Worm (Caenorhabditis elegans) whole organism, young adult: ENCODE results near the gene D1014.7.

Source experiments
- Y53F4B.3 ChIP-seq: fragments of 200-800 bp; sonication (Bioruptor generic); IDR thresholded peaks from 2 replicates; pipeline ENCODE4 v1.3.6; 2022; ENCODE audit warnings: missing genetic modification reagents, missing genetic modification characterization, missing compliant biosample characterization
- snpc-3.4 ChIP-seq: sonication (generic microtip); optimal IDR thresholded peaks from 2 replicates; lab custom pipeline; 2017; ENCODE audit warnings: missing genetic modification characterization, mild to moderate bottlenecking, missing compliant biosample characterization, antibody characterized with exemption, moderate library complexity, missing genotype, missing genetic modification reagents

ce11 chrV:8081579-8081978 is 36.5 kb upstream of the D1014.7 start, which contains the start of gene str-131:
- TF ChIP-seq Y53F4B.3: no peak
- no peak for TF ChIP-seq snpc-3.4
